Fruit fly (Drosophila melanogaster): Measurements from ENCODE around the gene PrBP.

Gene PrBP

DNA sequence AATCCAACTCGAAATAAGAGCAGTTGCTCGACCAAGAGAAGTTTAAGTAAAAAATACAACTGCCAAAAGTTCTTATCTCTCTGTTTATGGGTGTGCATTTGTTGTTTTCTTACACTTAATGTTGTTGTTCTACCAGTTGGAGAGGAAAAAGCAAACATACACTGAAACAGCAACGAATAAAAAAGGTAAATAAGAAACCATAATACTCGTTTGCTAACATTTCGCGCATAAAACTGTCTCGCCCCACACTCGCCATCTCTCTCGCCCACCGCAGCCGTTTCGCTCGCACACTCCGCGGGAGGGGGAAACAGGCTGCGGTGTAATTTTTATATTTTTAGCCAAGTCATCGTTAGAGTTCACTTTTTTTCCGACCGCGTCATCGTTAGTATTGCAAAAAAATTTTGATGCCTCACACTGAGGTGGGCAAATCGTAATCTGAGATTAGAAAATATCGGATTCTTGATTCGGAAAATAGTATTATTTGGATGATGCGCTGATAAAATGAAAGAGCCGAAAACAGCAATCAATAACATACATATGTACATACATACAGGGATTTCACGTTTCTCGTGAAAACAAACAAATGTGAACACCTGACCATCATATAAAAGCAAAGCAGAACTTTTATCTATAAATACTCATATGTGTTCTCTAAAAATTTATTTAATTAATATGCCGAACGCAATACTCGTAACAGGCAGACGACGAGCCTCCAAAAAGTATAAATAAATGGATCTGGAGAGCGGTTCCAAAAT lies 6.8 kb upstream of the PrBP start (continued):
- TF ChIP-seq ci (GFP tag; IDR thresholded peaks at IDR 0.05): peak; percentile 18; the same call in 1 of the 3 replicates
- TF ChIP-seq Poxn (GFP tag; IDR thresholded peaks at IDR 0.05): no peak
- peak; percentile 52; the same call in 1 of the 2 replicates for TF ChIP-seq CG14014 (GFP tag; IDR thresholded peaks at IDR 0.05)

DNA sequence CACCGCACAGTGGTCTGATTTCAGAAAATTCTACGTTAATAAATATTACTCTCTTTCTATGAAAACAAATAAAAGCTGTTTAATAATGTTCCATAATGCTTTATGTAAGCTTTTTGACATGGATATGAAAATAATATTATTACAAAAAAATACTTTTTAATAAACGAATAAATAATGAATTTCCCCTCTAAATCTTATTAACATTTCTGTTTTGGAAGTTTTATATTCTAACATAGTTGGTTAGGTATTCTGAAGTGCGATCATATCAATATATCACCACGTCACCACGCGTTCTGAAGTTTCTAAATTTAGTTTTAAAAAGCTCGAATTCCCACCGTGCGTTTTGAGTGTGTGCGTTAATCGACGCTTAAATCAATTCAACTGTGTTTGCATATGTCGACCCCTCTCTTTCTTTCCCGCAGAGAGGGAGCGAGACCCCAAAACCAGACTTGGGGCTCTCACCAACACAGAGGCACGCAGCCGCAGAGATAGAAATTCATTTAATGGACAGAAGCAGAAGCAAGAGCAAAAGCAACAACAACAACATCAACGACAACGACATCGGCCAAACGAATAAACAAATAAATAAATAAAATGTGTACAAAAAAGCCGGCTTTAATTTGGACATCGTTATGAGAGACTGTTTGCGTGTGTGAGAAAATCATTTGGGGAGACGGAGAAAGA lies 5.7 kb upstream of the PrBP start:
- no peak for TF ChIP-seq Hey (tag; optimal IDR thresholded peaks at IDR 0.05)
- TF ChIP-seq HLH3B (GFP tag; IDR thresholded peaks at IDR 0.05): peak; percentile 52
- TF ChIP-seq CG34376 (GFP tag; optimal IDR thresholded peaks at IDR 0.05): peak; percentile 82
- TF ChIP-seq grn (GFP tag; optimal IDR thresholded peaks at IDR 0.05): peak; percentile 46
- peak; percentile 84 for TF ChIP-seq CG1233 (GFP tag; optimal IDR thresholded peaks at IDR 0.05)
- TF ChIP-seq wek (GFP tag; optimal IDR thresholded peaks at IDR 0.05): peak; percentile 27
- TF ChIP-seq CG11398 (GFP tag; optimal IDR thresholded peaks at IDR 0.05): peak; percentile 53
- peak; percentile 87 for TF ChIP-seq Blimp-1 (GFP tag; optimal IDR thresholded peaks at IDR 0.05)
- TF ChIP-seq CG15073 (GFP tag; optimal IDR thresholded peaks at IDR 0.05): peak; percentile 3
- TF ChIP-seq Side (GFP tag; optimal IDR thresholded peaks at IDR 0.05): peak; percentile 57
- peak; percentile 67 for TF ChIP-seq Lhr (GFP tag; optimal IDR thresholded peaks at IDR 0.05)
- peak; percentile 96 for TF ChIP-seq gem (tag; optimal IDR thresholded peaks at IDR 0.05)
- peak; percentile 89 for TF ChIP-seq CG12659 (GFP tag; optimal IDR thresholded peaks at IDR 0.05)
- peak; percentile 47 for TF ChIP-seq Bdp1 (GFP tag; optimal IDR thresholded peaks at IDR 0.05)
- TF ChIP-seq Ssrp (tag; optimal IDR thresholded peaks at IDR 0.05): peak; percentile 90
- peak; percentile 66 for TF ChIP-seq Ets65A (GFP tag)
- TF ChIP-seq lbe (GFP tag; optimal IDR thresholded peaks at IDR 0.05): peak; percentile 73
- peak; percentile 55 for TF ChIP-seq CG11696 (GFP tag; IDR thresholded peaks at IDR 0.05)
- TF ChIP-seq CG11560 (tag; IDR thresholded peaks at IDR 0.05): peak; percentile 66; the same call in 1 of the 3 replicates
- peak; percentile 84 for TF ChIP-seq az2 (GFP tag; optimal IDR thresholded peaks at IDR 0.05)
- TF ChIP-seq emc (GFP tag; optimal IDR thresholded peaks at IDR 0.05): no peak
- no peak for TF ChIP-seq CG31388 (GFP tag; optimal IDR thresholded peaks at IDR 0.05)
- TF ChIP-seq CG33213 (GFP tag; optimal IDR thresholded peaks at IDR 0.05): peak; percentile 53
- TF ChIP-seq pum (GFP tag; optimal IDR thresholded peaks at IDR 0.05): peak; percentile 24
- TF ChIP-seq CHES-1-like (GFP tag; optimal IDR thresholded peaks at IDR 0.05): no peak
- TF ChIP-seq CG8478 (optimal IDR thresholded peaks at IDR 0.05): no peak
- peak; percentile 32 for TF ChIP-seq CG17186 (GFP tag; optimal IDR thresholded peaks at IDR 0.05)
- peak; percentile 1 for TF ChIP-seq CG8089 (GFP tag; optimal IDR thresholded peaks at IDR 0.05)
- TF ChIP-seq MTF-1 (GFP tag; optimal IDR thresholded peaks at IDR 0.05; ENCODE audit: borderline replicate concordance): no peak
- TF ChIP-seq Dek (tag; optimal IDR thresholded peaks at IDR 0.05): peak; percentile 78
- peak; percentile 23 for TF ChIP-seq CG9876 (GFP tag; optimal IDR thresholded peaks at IDR 0.05)
- peak; percentile 84 for TF ChIP-seq Xrp1 (GFP tag; IDR thresholded peaks at IDR 0.05)
- no peak for TF ChIP-seq Lim3 (GFP tag; IDR thresholded peaks at IDR 0.05)
- TF ChIP-seq scrt (GFP tag; optimal IDR thresholded peaks at IDR 0.05): peak; percentile 75
- TF ChIP-seq Tbp (GFP tag; optimal IDR thresholded peaks at IDR 0.05): no peak
- no peak for TF ChIP-seq BEAF-32 (GFP tag; optimal IDR thresholded peaks at IDR 0.05)
- TF ChIP-seq CG30020 (tag; optimal IDR thresholded peaks at IDR 0.05): peak; percentile 74
- no peak for TF ChIP-seq hb (GFP tag; IDR thresholded peaks at IDR 0.05; ENCODE audit: partially characterized antibody)
- peak; percentile 56 for TF ChIP-seq NK7.1 (GFP tag; optimal IDR thresholded peaks at IDR 0.05)
- peak; percentile 83 for TF ChIP-seq Six4 (GFP tag; optimal IDR thresholded peaks at IDR 0.05)
- TF ChIP-seq CG12942 (GFP tag; optimal IDR thresholded peaks at IDR 0.05): peak; percentile 73
- TF ChIP-seq pzg (GFP tag; optimal IDR thresholded peaks at IDR 0.05): no peak
- peak; percentile 89 for TF ChIP-seq PHDP (tag; optimal IDR thresholded peaks at IDR 0.05)
- peak; percentile 68 for TF ChIP-seq CG32772 (GFP tag; IDR thresholded peaks at IDR 0.05)

All from whole organism, embryonic.